Worm (Caenorhabditis elegans) whole organism, late embryonic: ENCODE measurements around the gene M03C11.9.

Experiments used
- F13H6.1 ChIP-seq: sonication (generic microtip); optimal IDR thresholded peaks from 2 replicates; lab custom pipeline; 2016; ENCODE audit warnings: missing genetic modification characterization, missing compliant biosample characterization
- ceh-19 ChIP-seq: fragments of 200-800 bp; sonication (Bioruptor generic); optimal IDR thresholded peaks from 2 replicates; lab custom pipeline; 2018; ENCODE audit warnings: mild to moderate bottlenecking, missing genetic modification characterization, missing compliant biosample characterization
- ceh-9 ChIP-seq: sonication (generic microtip); optimal IDR thresholded peaks from 2 replicates; lab custom pipeline; 2016; ENCODE audit warnings: mild to moderate bottlenecking, missing genetic modification characterization, inconsistent platforms, missing compliant biosample characterization
- ets-4 ChIP-seq: sonication (generic microtip); optimal IDR thresholded peaks from 2 replicates; lab custom pipeline; 2016; ENCODE audit warnings: missing genetic modification characterization, missing compliant biosample characterization
- eyg-1 ChIP-seq: sonication (generic microtip); optimal IDR thresholded peaks from 2 replicates; lab custom pipeline; 2016; ENCODE audit warnings: missing genotype, missing genetic modification characterization, missing compliant biosample characterization
- rnt-1 ChIP-seq: sonication (generic microtip); optimal IDR thresholded peaks from 2 replicates; lab custom pipeline; 2016; ENCODE audit warnings: missing genetic modification characterization, missing compliant biosample characterization
- syd-9 ChIP-seq: sonication (generic microtip); optimal IDR thresholded peaks from 2 replicates; lab custom pipeline; 2016; ENCODE audit warnings: mild to moderate bottlenecking, missing genetic modification characterization, moderate library complexity, missing compliant biosample characterization
- ttx-3 ChIP-seq: sonication (generic microtip); optimal IDR thresholded peaks from 2 replicates; lab custom pipeline; 2016; ENCODE audit warnings: missing genetic modification reagents, missing genetic modification characterization, missing compliant biosample characterization

DNA sequence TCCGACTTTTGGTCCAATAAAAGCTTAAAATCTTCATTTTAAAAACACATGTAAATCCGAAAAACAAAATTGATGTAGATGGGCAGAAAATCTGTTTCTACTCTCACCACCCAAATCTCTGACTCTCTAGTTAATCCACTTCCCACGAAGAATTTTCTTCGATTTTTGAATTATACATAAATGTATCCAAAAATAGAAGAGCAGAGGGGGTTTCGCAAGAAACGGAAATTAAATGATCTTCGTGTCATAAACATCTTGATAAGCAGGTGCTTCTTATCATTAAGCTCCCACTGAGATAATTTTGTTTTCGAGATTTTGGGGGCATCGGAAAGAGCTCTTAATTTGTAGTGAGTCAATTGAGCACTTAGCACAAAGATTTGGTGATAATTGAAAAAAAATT is 1.9 kb downstream of the M03C11.9 start:
- TF ChIP-seq ceh-9 (no peak), ceh-19 (GFP tag; lab: Kevin White, UChicago) (no peak), syd-9 (tag; lab: Kevin White, UChicago) (no peak), rnt-1 (tag; lab: Kevin White, UChicago) (no peak), ets-4 (no peak), ttx-3 (tag; lab: Kevin White, UChicago) (no peak), eyg-1 (tag; lab: Kevin White, UChicago) (no peak), F13H6.1 (tag; lab: Kevin White, UChicago) (no peak)
